Worm (Caenorhabditis elegans): ENCODE data around the gene rps-23.

rps-23 gene

ce11 chrIV:12391003-12391637 is at the start of gene rps-23, which contains the start of gene dpm-3:
rps-23 (minus strand) TSS chrIV:12391053.
dpm-3 (plus strand) TSS chrIV:12391587.
- TF ChIP-seq ccch-3 (GFP tag; optimal IDR thresholded peaks at IDR 0.05) (peak; percentile 95), aptf-2 (GFP tag; conservative IDR thresholded peaks at IDR 0.05) (peak; percentile 93), K12H6.12 (tag; optimal IDR thresholded peaks at IDR 0.05) (peak; percentile 91), Y53G8AR.9 (GFP tag; conservative IDR thresholded peaks at IDR 0.05) (peak; percentile 77), madf-10 (tag; optimal IDR thresholded peaks at IDR 0.05) (peak; percentile 91), sea-2 (GFP tag; IDR thresholded peaks at IDR 0.05) (no peak), attf-3 (GFP tag; conservative IDR thresholded peaks at IDR 0.05) (peak; percentile 88), chd-7 (tag; optimal IDR thresholded peaks at IDR 0.05) (peak; percentile 33), him-1 (tag; optimal IDR thresholded peaks at IDR 0.05) (peak; percentile 71), nhr-120 (GFP tag; IDR thresholded peaks at IDR 0.05) (0 out of 2 replicates have a peak, but pooled peaks have one; percentile 62), hmg-1.2 (GFP tag; IDR thresholded peaks at IDR 0.05) (peak; percentile 79), hrde-1 (tag; optimal IDR thresholded peaks at IDR 0.05; ENCODE audit: borderline replicate concordance) (peak; percentile 69), snpc-3.4 (tag; optimal IDR thresholded peaks at IDR 0.05) (peak; percentile 75), somi-1 (GFP tag; optimal IDR thresholded peaks at IDR 0.05) (peak; percentile 73), lir-1 (GFP tag; conservative IDR thresholded peaks at IDR 0.05) (peak; percentile 87), tbx-9 (tag; optimal IDR thresholded peaks at IDR 0.05; ENCODE audit: borderline replicate concordance) (no peak), Y79H2A.3 (GFP tag; conservative IDR thresholded peaks at IDR 0.05) (peak; percentile 89), atf-7 (tag; optimal IDR thresholded peaks at IDR 0.05) (peak; percentile 56), F39B2.1 (GFP tag; IDR thresholded peaks at IDR 0.05) (peak; percentile 81; the same call in 1 of the 2 replicates), gei-17 (GFP tag; optimal IDR thresholded peaks at IDR 0.05) (peak; percentile 34), C17E4.6 (GFP tag; IDR thresholded peaks at IDR 0.05) (peak; percentile 75; the same call in 1 of the 2 replicates), lin-54 (GFP tag; optimal IDR thresholded peaks at IDR 0.05) (peak; percentile 91), dox-1 (GFP tag; IDR thresholded peaks at IDR 0.05) (peak; percentile 97), ztf-6 (GFP tag; IDR thresholded peaks at IDR 0.05) (peak; percentile 87), egl-18 (GFP tag; IDR thresholded peaks at IDR 0.05) (0 out of 2 replicates have a peak, but pooled peaks have one; percentile 73), ztf-22 (GFP tag; optimal IDR thresholded peaks at IDR 0.05) (no peak), xnd-1 (tag; optimal IDR thresholded peaks at IDR 0.05) (peak; percentile 68), F57C9.4 (tag; optimal IDR thresholded peaks at IDR 0.05) (no peak), T26A5.8 (tag; optimal IDR thresholded peaks at IDR 0.05) (no peak), D2030.7 (GFP tag; IDR thresholded peaks at IDR 0.05) (peak; percentile 95), lag-1 (GFP tag; IDR thresholded peaks at IDR 0.05) (0 out of 2 replicates have a peak, but pooled peaks have one; percentile 32), repo-1 (tag; optimal IDR thresholded peaks at IDR 0.05) (peak; percentile 42), F22D6.2 (tag; optimal IDR thresholded peaks at IDR 0.05) (peak; percentile 60), madf-3 (GFP tag; IDR thresholded peaks at IDR 0.05) (peak; percentile 95), nhr-27 (tag; optimal IDR thresholded peaks at IDR 0.05) (no peak), hsf-1 (GFP tag; IDR thresholded peaks at IDR 0.05) (peak; percentile 76), nhr-90 (tag; optimal IDR thresholded peaks at IDR 0.05) (no peak), sdz-38 (tag; optimal IDR thresholded peaks at IDR 0.05) (no peak), ceh-40 (GFP tag; IDR thresholded peaks at IDR 0.05) (peak; percentile 86), nfyb-1 (GFP tag; IDR thresholded peaks at IDR 0.05) (peak; percentile 91), ceh-27 (GFP tag; optimal IDR thresholded peaks at IDR 0.05) (peak; percentile 97), aptf-3 (GFP tag; IDR thresholded peaks at IDR 0.05) (no peak), snpc-1.1 (tag; optimal IDR thresholded peaks at IDR 0.05; ENCODE audit: insufficient read depth) (peak; percentile 30), pbrm-1 (GFP tag; IDR thresholded peaks at IDR 0.05) (peak; percentile 95), madf-8 (GFP tag; conservative IDR thresholded peaks at IDR 0.05) (peak; percentile 86), ceh-79 (tag; optimal IDR thresholded peaks at IDR 0.05) (no peak), C06A6.2 (GFP tag; conservative IDR thresholded peaks at IDR 0.05) (peak; percentile 52), B0261.1 (tag; optimal IDR thresholded peaks at IDR 0.05) (peak; percentile 37)

Data from whole organism, young adult.